Worm (Caenorhabditis elegans): ENCODE results near the gene nhr-177.

ce11 chrV:1566776-1567175 is 43.3 kb upstream of the nhr-177 start, which contains the start of gene cdc-25.2:
- TF ChIP-seq set-16 (GFP tag; IDR thresholded peaks at IDR 0.05), result no peak
- TF ChIP-seq ces-1 (GFP tag; optimal IDR thresholded peaks at IDR 0.05), result no peak
- no peak for TF ChIP-seq unc-62 (GFP tag; optimal IDR thresholded peaks at IDR 0.05 in 1 of 2)
- no peak for TF ChIP-seq unc-62 (tag; optimal IDR thresholded peaks at IDR 0.05)
- TF ChIP-seq snpc-1.2 (GFP tag; IDR thresholded peaks at IDR 0.05), result no peak
- no peak for TF ChIP-seq skn-1 (tag; optimal IDR thresholded peaks at IDR 0.05)
- TF ChIP-seq zag-1 (tag; optimal IDR thresholded peaks at IDR 0.05), result no peak
- TF ChIP-seq fos-1 (tag; optimal IDR thresholded peaks at IDR 0.05), result no peak
- TF ChIP-seq fkh-10 (GFP tag; optimal IDR thresholded peaks at IDR 0.05), result no peak

All from whole organism, L4 larva.